Worm (Caenorhabditis elegans) whole organism, mixed stage, embryonic: ENCODE data around the gene srab-23.

ENCODE experiments used
- blmp-1 ChIP-seq: fragments of 150-350 bp; optimal IDR thresholded peaks from 2 replicates; lab custom pipeline; 2014; ENCODE audit warnings: missing biosample characterization, missing genetic modification characterization
- ces-1 ChIP-seq: fragments of 150-350 bp; optimal IDR thresholded peaks from 2 replicates; lab custom pipeline; 2014; ENCODE audit warnings: missing biosample characterization, missing genetic modification reagents, missing genetic modification characterization
- mab-5 ChIP-seq: fragments of 150-350 bp; optimal IDR thresholded peaks from 2 replicates; lab custom pipeline; 2014; ENCODE audit warnings: missing biosample characterization, missing genetic modification characterization
- mep-1 ChIP-seq: fragments of 150-350 bp; optimal IDR thresholded peaks from 2 replicates; lab custom pipeline; 2017; ENCODE audit warnings: missing biosample characterization, missing genetic modification reagents, missing genetic modification characterization, inconsistent platforms
- nhr-12 ChIP-seq: fragments of 150-350 bp; optimal IDR thresholded peaks from 2 replicates; lab custom pipeline; 2014; ENCODE audit warnings: missing biosample characterization, missing genetic modification characterization
- nhr-2 ChIP-seq: fragments of 150-350 bp; optimal IDR thresholded peaks from 2 replicates; lab custom pipeline; 2014; ENCODE audit warnings: missing biosample characterization, missing genetic modification characterization
- nhr-28 ChIP-seq: fragments of 150-350 bp; optimal IDR thresholded peaks from 2 replicates; lab custom pipeline; 2014; ENCODE audit warnings: missing biosample characterization, missing genetic modification characterization
- sptf-1 ChIP-seq: sonication (generic microtip); optimal IDR thresholded peaks from 2 replicates; lab custom pipeline; 2017; ENCODE audit warnings: mild to moderate bottlenecking, missing genetic modification characterization, moderate library complexity, missing compliant biosample characterization
- unc-120 ChIP-seq: sonication (generic microtip); optimal IDR thresholded peaks from 2 replicates; lab custom pipeline; 2017; ENCODE audit warnings: missing genetic modification characterization, missing compliant biosample characterization; ENCODE audit not compliant: poor library complexity, severe bottlenecking
- unc-39 ChIP-seq: fragments of 150-350 bp; optimal IDR thresholded peaks from 2 replicates; lab custom pipeline; 2014; ENCODE audit warnings: missing biosample characterization, missing genetic modification characterization
- ztf-11 ChIP-seq: fragments of 150-350 bp; optimal IDR thresholded peaks from 2 replicates; lab custom pipeline; 2014; ENCODE audit warnings: missing biosample characterization, missing genetic modification characterization

DNA sequence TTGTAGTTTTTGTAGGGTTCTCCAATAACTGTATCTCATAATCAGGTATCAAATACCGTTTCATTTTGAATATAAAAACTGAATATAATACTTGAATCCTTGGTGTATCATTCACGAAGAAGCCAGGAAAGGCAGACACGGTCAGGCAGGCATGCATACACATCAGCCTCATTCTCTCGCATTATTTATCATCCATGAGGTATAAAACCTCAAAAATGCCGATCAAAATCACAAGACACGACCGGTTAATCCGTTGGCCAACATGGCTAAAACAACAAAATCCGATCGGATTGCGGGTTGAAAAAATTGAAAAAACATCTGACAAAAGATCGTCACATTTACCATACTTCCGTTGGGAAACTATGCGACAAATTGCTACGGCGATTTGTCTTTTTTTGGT is 13.1 kb downstream of the srab-23 start, which contains the start of gene F59A7.5:
- no peak for TF ChIP-seq unc-120 (tag; lab: Kevin White, UChicago)
- TF ChIP-seq blmp-1 (tag; lab: Kevin White, UChicago): no peak
- TF ChIP-seq nhr-12 (tag; lab: Kevin White, UChicago): no peak
- TF ChIP-seq ces-1: no peak
- TF ChIP-seq unc-39 (tag; lab: Kevin White, UChicago): no peak
- TF ChIP-seq sptf-1 (tag; lab: Kevin White, UChicago): no peak
- no peak for TF ChIP-seq mab-5 (tag; lab: Kevin White, UChicago)
- TF ChIP-seq ztf-11 (tag; lab: Kevin White, UChicago): no peak
- no peak for TF ChIP-seq nhr-2 (tag; lab: Kevin White, UChicago)
- TF ChIP-seq nhr-28 (tag; lab: Kevin White, UChicago): no peak
- no peak for TF ChIP-seq mep-1 (tag; lab: Kevin White, UChicago)
